Fruit fly (Drosophila melanogaster): ENCODE data around the gene CG7443.

The CG7443 gene

dm6 chr3R:8324016-8324415, at the start of gene CG7443:
Gene CG7443, plus strand, starts transcription at chr3R:8324316.
- TF ChIP-seq CG8478 (optimal IDR thresholded peaks at IDR 0.05), result no peak
- TF ChIP-seq CTCF (optimal IDR thresholded peaks at IDR 0.05), result no peak

dm6 chr3R:8275031-8275430, 49.1 kb upstream of the CG7443 start:
- TF ChIP-seq CTCF (optimal IDR thresholded peaks at IDR 0.05) (no peak), CG8478 (optimal IDR thresholded peaks at IDR 0.05) (no peak)

- TF ChIP-seq CG8478 (optimal IDR thresholded peaks at IDR 0.05), result no peak
- TF ChIP-seq CTCF (optimal IDR thresholded peaks at IDR 0.05), result no peak
Observed at dm6 chr3R:8277494-8278293, 46.4 kb upstream of the CG7443 start, which contains the start of gene ato. Gene ato, plus strand, starts transcription at chr3R:8278052.

dm6 chr3R:8279970-8280369, 44.1 kb upstream of the CG7443 start:
- TF ChIP-seq CTCF (optimal IDR thresholded peaks at IDR 0.05) (no peak), CG8478 (optimal IDR thresholded peaks at IDR 0.05) (no peak)

dm6 chr3R:8282727-8283126, 41.4 kb upstream of the CG7443 start:
- TF ChIP-seq CTCF (optimal IDR thresholded peaks at IDR 0.05) (no peak), CG8478 (optimal IDR thresholded peaks at IDR 0.05) (no peak)

- TF ChIP-seq CTCF (optimal IDR thresholded peaks at IDR 0.05) (no peak), CG8478 (optimal IDR thresholded peaks at IDR 0.05) (no peak)
Observed at dm6 chr3R:8284234-8284633, 39.9 kb upstream of the CG7443 start.

dm6 chr3R:8285727-8286344, 38.3 kb upstream of the CG7443 start:
- no peak for TF ChIP-seq CG8478 (optimal IDR thresholded peaks at IDR 0.05)
- no peak for TF ChIP-seq CTCF (optimal IDR thresholded peaks at IDR 0.05)

dm6 chr3R:8287697-8288096, 36.4 kb upstream of the CG7443 start, which contains the start of gene Nazo:
Gene Nazo, plus strand, starts transcription at chr3R:8287876.
- TF ChIP-seq CTCF (optimal IDR thresholded peaks at IDR 0.05) (no peak), CG8478 (optimal IDR thresholded peaks at IDR 0.05) (no peak)

- TF ChIP-seq CG8478 (optimal IDR thresholded peaks at IDR 0.05) (no peak), CTCF (optimal IDR thresholded peaks at IDR 0.05) (no peak)
Observed at dm6 chr3R:8288790-8289189, 35.3 kb upstream of the CG7443 start.

- TF ChIP-seq CTCF (optimal IDR thresholded peaks at IDR 0.05), result no peak
- TF ChIP-seq CG8478 (optimal IDR thresholded peaks at IDR 0.05), result no peak
Observed at dm6 chr3R:8290478-8290877, 33.6 kb upstream of the CG7443 start, which contains the start of gene CG11672. Gene CG11672, minus strand, starts transcription at chr3R:8290578.

dm6 chr3R:8290940-8291339, 33.2 kb upstream of the CG7443 start, which contains the start of gene CG31464:
Gene CG31464, plus strand, starts transcription at chr3R:8291240.
- no peak for TF ChIP-seq CG8478 (optimal IDR thresholded peaks at IDR 0.05)

dm6 chr3R:8292034-8292433, 32.1 kb upstream of the CG7443 start, which contains the start of gene CG31463:
Gene CG31463, plus strand, starts transcription at chr3R:8292335.
- TF ChIP-seq CTCF (optimal IDR thresholded peaks at IDR 0.05), result no peak

dm6 chr3R:8300928-8301752, 23.0 kb upstream of the CG7443 start, which contains the start of the genes CG9626 and mRpL1:
Gene CG9626, minus strand, starts transcription at chr3R:8300978.
Gene mRpL1, plus strand, starts transcription at chr3R:8301440.
- TF ChIP-seq CTCF (optimal IDR thresholded peaks at IDR 0.05), result peak; percentile 70 to 78
- no peak for TF ChIP-seq CG8478 (optimal IDR thresholded peaks at IDR 0.05)

- TF ChIP-seq CG8478 (optimal IDR thresholded peaks at IDR 0.05) (no peak), CTCF (optimal IDR thresholded peaks at IDR 0.05) (no peak)
Observed at dm6 chr3R:8303848-8304247, 20.3 kb upstream of the CG7443 start, which contains the start of gene nac. Gene nac, minus strand, starts transcription at chr3R:8304023.

- TF ChIP-seq CTCF (optimal IDR thresholded peaks at IDR 0.05), result peak; percentile 34 to 63
- TF ChIP-seq CG8478 (optimal IDR thresholded peaks at IDR 0.05), result no peak
Observed at dm6 chr3R:8305110-8305509, 19.0 kb upstream of the CG7443 start, which contains the start of gene Sgt1. Gene Sgt1, minus strand, starts transcription at chr3R:8305274.
